Worm (Caenorhabditis elegans): ENCODE measurements around the gene pdtf-1.

Gene pdtf-1

DNA sequence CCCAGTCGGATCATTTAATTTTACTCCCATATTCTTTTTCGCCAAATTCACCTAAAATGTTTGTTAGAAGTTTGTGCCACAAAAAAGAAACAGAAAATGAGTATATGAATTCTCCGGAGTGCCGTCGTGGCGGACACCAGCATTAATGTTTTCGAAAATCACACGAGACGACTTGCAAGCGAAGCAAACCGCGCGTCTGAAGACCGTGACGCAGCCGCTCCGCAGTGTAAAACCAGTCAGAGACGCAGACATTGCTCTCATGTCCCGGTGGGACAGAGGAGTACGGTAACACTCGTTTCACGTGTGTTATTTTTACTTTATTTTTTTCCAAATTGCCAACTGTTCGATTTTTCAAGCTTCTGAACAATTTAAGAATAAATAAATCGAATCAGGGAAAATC is at the start of gene pdtf-1, which contains the start of gene T26A8.4:
Gene pdtf-1 (plus strand): TSS at position 330 of the 400 bp plus-strand sequence.
Gene T26A8.4 (minus strand): TSS at position 185 of the 400 bp plus-strand sequence.
- TF ChIP-seq Y67H2A.10 (GFP tag; conservative IDR thresholded peaks at IDR 0.05) (peak; percentile 88; the same call in 1 of the 2 replicates), F23B12.7 (tag; optimal IDR thresholded peaks at IDR 0.05; ENCODE audit: insufficient read depth) (peak; percentile 92), die-1 (tag; optimal IDR thresholded peaks at IDR 0.05) (no peak), B0019.2 (GFP tag; conservative IDR thresholded peaks at IDR 0.05) (peak; percentile 65), atf-7 (tag; optimal IDR thresholded peaks at IDR 0.05) (peak; percentile 26), ztf-22 (GFP tag; optimal IDR thresholded peaks at IDR 0.05) (peak; percentile 23), rpc-1 (optimal IDR thresholded peaks at IDR 0.05) (peak; percentile 15), rpc-1 (tag; optimal IDR thresholded peaks at IDR 0.05) (no peak), madf-3 (GFP tag; IDR thresholded peaks at IDR 0.05) (peak; percentile 99), lin-35 (GFP tag; optimal IDR thresholded peaks at IDR 0.05) (peak in 2 of 3 experiments; percentile 45 to 76), sea-2 (GFP tag; IDR thresholded peaks at IDR 0.05) (0 out of 2 replicates have a peak, but pooled peaks have one; percentile 26), K11D2.4 (GFP tag; IDR thresholded peaks at IDR 0.05) (peak; percentile 76), T26A5.8 (tag; optimal IDR thresholded peaks at IDR 0.05) (no peak), mes-4 (tag; optimal IDR thresholded peaks at IDR 0.05) (no peak), lin-40 (tag; optimal IDR thresholded peaks at IDR 0.05) (peak; percentile 80), somi-1 (GFP tag; optimal IDR thresholded peaks at IDR 0.05) (peak; percentile 58), lsy-27 (tag; optimal IDR thresholded peaks at IDR 0.05; ENCODE audit: borderline replicate concordance, insufficient read depth) (no peak), hlh-26 (GFP tag; conservative IDR thresholded peaks at IDR 0.05) (no peak), F57A8.1 (GFP tag; optimal IDR thresholded peaks at IDR 0.05) (peak; percentile 1), mxl-1 (tag; optimal IDR thresholded peaks at IDR 0.05) (no peak), ztf-3 (GFP tag; optimal IDR thresholded peaks at IDR 0.05) (no peak), snpc-1.3 (tag; optimal IDR thresholded peaks at IDR 0.05; ENCODE audit: insufficient read depth) (peak; percentile 83), bed-1 (GFP tag; IDR thresholded peaks at IDR 0.05) (no peak), Y56A3A.18 (GFP tag; IDR thresholded peaks at IDR 0.05) (0 out of 2 replicates have a peak, but pooled peaks have one; percentile 62), zfh-2 (GFP tag; conservative IDR thresholded peaks at IDR 0.05) (no peak), ceh-27 (GFP tag; optimal IDR thresholded peaks at IDR 0.05) (peak; percentile 97), F49E8.2 (tag; optimal IDR thresholded peaks at IDR 0.05; ENCODE audit: insufficient read depth) (peak; percentile 91), attf-3 (GFP tag; conservative IDR thresholded peaks at IDR 0.05) (peak; percentile 77), cebp-1 (GFP tag; IDR thresholded peaks at IDR 0.05) (peak; percentile 72; the same call in 1 of the 2 replicates), cebp-1 (tag; optimal IDR thresholded peaks at IDR 0.05) (peak; percentile 78), gei-17 (GFP tag; optimal IDR thresholded peaks at IDR 0.05) (no peak), mel-28 (tag; optimal IDR thresholded peaks at IDR 0.05; ENCODE audit: borderline replicate concordance) (no peak), nfya-2 (GFP tag; IDR thresholded peaks at IDR 0.05) (no peak), attf-6 (GFP tag; IDR thresholded peaks at IDR 0.05) (no peak; the same call in 1 of the 2 replicates), hsf-1 (GFP tag; IDR thresholded peaks at IDR 0.05) (peak; percentile 70), egrh-3 (GFP tag; IDR thresholded peaks at IDR 0.05) (peak; percentile 63), hmg-1.2 (GFP tag; IDR thresholded peaks at IDR 0.05) (peak; percentile 91), bed-2 (GFP tag; IDR thresholded peaks at IDR 0.05) (no peak), Y95B8A.8 (GFP tag; IDR thresholded peaks at IDR 0.05) (peak; percentile 68; the same call in 1 of the 2 replicates), ekl-4 (GFP tag; IDR thresholded peaks at IDR 0.05) (peak; percentile 92), sdz-38 (tag; optimal IDR thresholded peaks at IDR 0.05) (no peak), zim-3 (tag; optimal IDR thresholded peaks at IDR 0.05) (peak; percentile 9), nhr-27 (tag; optimal IDR thresholded peaks at IDR 0.05) (no peak), egl-18 (GFP tag; IDR thresholded peaks at IDR 0.05) (no peak), ccch-3 (GFP tag; optimal IDR thresholded peaks at IDR 0.05) (no peak), nfya-1 (tag; optimal IDR thresholded peaks at IDR 0.05; ENCODE audit: borderline replicate concordance, insufficient read depth) (no peak), ZK185.1 (tag; optimal IDR thresholded peaks at IDR 0.05; ENCODE audit: poor library complexity, severe bottlenecking) (peak; percentile 89), madf-10 (tag; optimal IDR thresholded peaks at IDR 0.05) (peak; percentile 69)

Data from whole organism, young adult.